Worm (Caenorhabditis elegans) whole organism, L1 larva: Measurements from ENCODE around the gene B0244.6.

Experiments used
- C04F5.9 ChIP-seq: sonication (generic microtip); optimal IDR thresholded peaks from 2 replicates; lab custom pipeline; 2016; ENCODE audit warnings: missing genetic modification characterization, missing compliant biosample characterization
- F16B12.6 ChIP-seq: fragments of 150-350 bp; optimal IDR thresholded peaks from 2 replicates; lab custom pipeline; 2014; ENCODE audit warnings: missing biosample characterization, missing genetic modification characterization
- Y116A8C.19 ChIP-seq: sonication (generic microtip); optimal IDR thresholded peaks from 2 replicates; lab custom pipeline; 2016; ENCODE audit warnings: missing compliant biosample characterization, missing genetic modification characterization, borderline replicate concordance
- aha-1 ChIP-seq: fragments of 150-350 bp; optimal IDR thresholded peaks from 2 replicates; lab custom pipeline; 2014; ENCODE audit warnings: missing biosample characterization, missing genetic modification characterization
- ama-1 ChIP-seq: fragments of 150-350 bp; optimal IDR thresholded peaks from 2 replicates; lab custom pipeline; 2014
- ceh-63 ChIP-seq: fragments of 200-800 bp; sonication (Bioruptor generic); optimal IDR thresholded peaks from 2 replicates; lab custom pipeline; 2018; ENCODE audit warnings: mild to moderate bottlenecking, missing genetic modification characterization, missing compliant biosample characterization
- ceh-82 ChIP-seq, 3 experiments: fragments of 150-350 bp in 1 of 3; sonication (generic microtip) in 2 of 3; optimal IDR thresholded peaks; 2 replicates each; lab custom pipeline; 2014 to 2017; ENCODE audit warnings: missing biosample characterization in 3 of 3, missing genetic modification characterization in 3 of 3
- ces-1 ChIP-seq: fragments of 150-350 bp; optimal IDR thresholded peaks from 2 replicates; lab custom pipeline; 2014; ENCODE audit warnings: missing biosample characterization, missing genetic modification reagents, missing genetic modification characterization
- dsc-1 ChIP-seq: sonication (generic microtip); optimal IDR thresholded peaks from 2 replicates; lab custom pipeline; 2016; ENCODE audit warnings: mild to moderate bottlenecking, missing genetic modification characterization, missing compliant biosample characterization
- egl-27 ChIP-seq, 2 experiments: fragments of 150-350 bp in 1 of 2; sonication (generic microtip); optimal IDR thresholded peaks; 3 replicates each; lab custom pipeline; 2017 to 2018; ENCODE audit warnings: missing biosample characterization in 2 of 2, missing genetic modification characterization in 2 of 2, missing genetic modification reagents in 2 of 2
- elt-2 ChIP-seq: sonication (generic microtip); optimal IDR thresholded peaks from 2 replicates; lab custom pipeline; 2016; ENCODE audit warnings: missing genetic modification characterization, mild to moderate bottlenecking, inconsistent platforms, missing compliant biosample characterization, missing genetic modification reagents
- elt-3 ChIP-seq, 6 experiments: fragments of 150-350 bp in 1 of 6; sonication (generic microtip); optimal IDR thresholded peaks; 2 replicates each; lab custom pipeline; 2017 to 2018; ENCODE audit warnings: missing biosample characterization in 6 of 6, missing genetic modification characterization in 6 of 6, inconsistent platforms in 1 of 6
- fkh-4 ChIP-seq: sonication (generic microtip); optimal IDR thresholded peaks from 2 replicates; lab custom pipeline; 2016; ENCODE audit warnings: missing compliant biosample characterization, missing genetic modification characterization, borderline replicate concordance
- fkh-8 ChIP-seq: sonication (generic microtip); optimal IDR thresholded peaks from 2 replicates; lab custom pipeline; 2016; ENCODE audit warnings: mild to moderate bottlenecking, missing genetic modification characterization, missing compliant biosample characterization
- fos-1 ChIP-seq: fragments of 150-350 bp; optimal IDR thresholded peaks from 2 replicates; lab custom pipeline; 2014; ENCODE audit warnings: missing biosample characterization, missing genetic modification characterization
- grh-1 ChIP-seq: fragments of 200-800 bp; sonication (Bioruptor generic); IDR thresholded peaks from 2 replicates; pipeline ENCODE4 v1.3.6; 2022; ENCODE audit warnings: missing genetic modification reagents, missing genetic modification characterization, missing compliant biosample characterization
- hlh-17 ChIP-seq: fragments of 200-800 bp; sonication (Bioruptor generic); optimal IDR thresholded peaks from 2 replicates; lab custom pipeline; 2018; ENCODE audit warnings: missing genetic modification characterization, mild to moderate bottlenecking, missing compliant biosample characterization, moderate library complexity, borderline replicate concordance
- hlh-4 ChIP-seq: sonication (generic microtip); optimal IDR thresholded peaks from 2 replicates; lab custom pipeline; 2016; ENCODE audit warnings: mild to moderate bottlenecking, missing genetic modification characterization, missing compliant biosample characterization
- hpl-2 ChIP-seq: fragments of 150-350 bp; optimal IDR thresholded peaks from 2 replicates; lab custom pipeline; 2014; ENCODE audit warnings: missing biosample characterization, missing genetic modification reagents, missing genetic modification characterization
- irx-1 ChIP-seq: sonication (generic microtip); optimal IDR thresholded peaks from 2 replicates; lab custom pipeline; 2016; ENCODE audit warnings: missing genetic modification characterization, missing compliant biosample characterization
- isw-1 ChIP-seq: fragments of 200-800 bp; sonication (Bioruptor generic); IDR thresholded peaks from 2 replicates; pipeline ENCODE4 v1.3.6; 2022; ENCODE audit warnings: missing genetic modification characterization, missing compliant biosample characterization
- jun-1 ChIP-seq: fragments of 150-350 bp; optimal IDR thresholded peaks from 2 replicates; lab custom pipeline; 2014; ENCODE audit warnings: missing biosample characterization, missing genetic modification reagents, missing genetic modification characterization
- lin-15B ChIP-seq: fragments of 150-350 bp; sonication (generic microtip); optimal IDR thresholded peaks from 3 replicates; lab custom pipeline; 2014; ENCODE audit warnings: missing biosample characterization, missing genetic modification characterization
- lin-39 ChIP-seq: fragments of 150-350 bp; optimal IDR thresholded peaks from 2 replicates; lab custom pipeline; 2014; ENCODE audit warnings: missing biosample characterization, missing genetic modification reagents, missing genetic modification characterization
- lir-3 ChIP-seq: sonication (generic microtip); optimal IDR thresholded peaks from 2 replicates; lab custom pipeline; 2016; ENCODE audit warnings: mild to moderate bottlenecking, missing genetic modification characterization, moderate library complexity, missing compliant biosample characterization; ENCODE audit not compliant: poor library complexity
- lsy-2 ChIP-seq, 2 experiments: fragments of 150-350 bp; optimal IDR thresholded peaks; 2 replicates each; lab custom pipeline; 2014; ENCODE audit warnings: missing biosample characterization in 2 of 2, missing genetic modification characterization in 2 of 2
- mep-1 ChIP-seq: fragments of 150-350 bp; optimal IDR thresholded peaks from 2 replicates; lab custom pipeline; 2014; ENCODE audit warnings: missing biosample characterization, missing genetic modification characterization
- nhr-11 ChIP-seq: fragments of 150-350 bp; optimal IDR thresholded peaks from 2 replicates; lab custom pipeline; 2014; ENCODE audit warnings: missing biosample characterization, missing genetic modification characterization
- nhr-19 ChIP-seq: fragments of 200-800 bp; sonication (Bioruptor generic); conservative IDR thresholded peaks from 2 replicates; pipeline ENCODE4 v1.3.6; 2022; ENCODE audit warnings: missing genetic modification characterization, missing compliant biosample characterization
- nhr-20 ChIP-seq: sonication (generic microtip); optimal IDR thresholded peaks from 2 replicates; lab custom pipeline; 2016; ENCODE audit warnings: mild to moderate bottlenecking, missing genetic modification characterization, missing compliant biosample characterization
- nhr-28 ChIP-seq: fragments of 150-350 bp; optimal IDR thresholded peaks from 2 replicates; lab custom pipeline; 2014; ENCODE audit warnings: missing biosample characterization, missing genetic modification characterization
- nhr-47 ChIP-seq: sonication (generic microtip); optimal IDR thresholded peaks from 2 replicates; lab custom pipeline; 2016; ENCODE audit warnings: mild to moderate bottlenecking, missing genetic modification characterization, moderate library complexity, missing compliant biosample characterization
- pag-3 ChIP-seq: sonication (generic microtip); optimal IDR thresholded peaks from 2 replicates; lab custom pipeline; 2017; ENCODE audit warnings: missing genetic modification characterization, mild to moderate bottlenecking, missing compliant biosample characterization, antibody characterized with exemption, borderline replicate concordance; ENCODE audit not compliant: insufficient read depth
- pax-3 ChIP-seq: fragments of 200-800 bp; sonication (Bioruptor generic); optimal IDR thresholded peaks from 2 replicates; lab custom pipeline; 2018; ENCODE audit warnings: mild to moderate bottlenecking, missing genetic modification characterization, moderate library complexity, missing compliant biosample characterization
- pqm-1 ChIP-seq: sonication (generic microtip); optimal IDR thresholded peaks from 3 replicates; lab custom pipeline; 2017; ENCODE audit warnings: missing biosample characterization, missing genetic modification characterization
- rnt-1 ChIP-seq: sonication (generic microtip); optimal IDR thresholded peaks from 2 replicates; lab custom pipeline; 2016; ENCODE audit warnings: mild to moderate bottlenecking, missing genetic modification characterization, moderate library complexity, missing compliant biosample characterization
- snpc-4 ChIP-seq: fragments of 150-350 bp; optimal IDR thresholded peaks from 2 replicates; lab custom pipeline; 2014; ENCODE audit warnings: missing biosample characterization, missing genetic modification characterization
- snu-23 ChIP-seq: sonication (generic microtip); optimal IDR thresholded peaks from 2 replicates; lab custom pipeline; 2016; ENCODE audit warnings: missing genetic modification characterization, missing compliant biosample characterization
- sox-4 ChIP-seq: sonication (generic microtip); optimal IDR thresholded peaks from 2 replicates; lab custom pipeline; 2016; ENCODE audit warnings: missing genetic modification characterization, missing compliant biosample characterization
- sptf-1 ChIP-seq: fragments of 150-350 bp; optimal IDR thresholded peaks from 2 replicates; lab custom pipeline; 2014; ENCODE audit warnings: missing biosample characterization, missing genetic modification characterization
- sup-37 ChIP-seq: fragments of 200-800 bp; sonication (Bioruptor generic); optimal IDR thresholded peaks from 2 replicates; lab custom pipeline; 2018; ENCODE audit warnings: mild to moderate bottlenecking, missing genetic modification characterization, missing compliant biosample characterization
- swsn-7 ChIP-seq: sonication (generic microtip); optimal IDR thresholded peaks from 2 replicates; lab custom pipeline; 2016; ENCODE audit warnings: missing genetic modification characterization, missing compliant biosample characterization
- tlp-1 ChIP-seq: fragments of 150-350 bp; optimal IDR thresholded peaks from 2 replicates; lab custom pipeline; 2014; ENCODE audit warnings: missing biosample characterization, missing genetic modification characterization
- unc-130 ChIP-seq: fragments of 150-350 bp; optimal IDR thresholded peaks from 2 replicates; lab custom pipeline; 2017; ENCODE audit warnings: missing biosample characterization, missing genetic modification characterization, inconsistent platforms
- unc-30 ChIP-seq: sonication (generic microtip); optimal IDR thresholded peaks from 2 replicates; lab custom pipeline; 2017; ENCODE audit warnings: missing biosample characterization, missing genetic modification characterization
- unc-98 ChIP-seq: fragments of 200-800 bp; sonication (Bioruptor generic); IDR thresholded peaks from 2 replicates; pipeline ENCODE4 v1.3.6; 2022; ENCODE audit warnings: missing genetic modification characterization, missing compliant biosample characterization
- zip-4 ChIP-seq: fragments of 200-800 bp; sonication (Bioruptor generic); optimal IDR thresholded peaks from 2 replicates; lab custom pipeline; 2018; ENCODE audit warnings: mild to moderate bottlenecking, missing genetic modification characterization, moderate library complexity, missing compliant biosample characterization
- ztf-11 ChIP-seq, 2 experiments: sonication (generic microtip); optimal IDR thresholded peaks; 2 replicates each; lab custom pipeline; 2016 to 2017; ENCODE audit warnings: missing genetic modification characterization in 2 of 2, missing biosample characterization in 1 of 2, missing compliant biosample characterization in 1 of 2
- ztf-4 ChIP-seq: fragments of 150-350 bp; optimal IDR thresholded peaks from 2 replicates; lab custom pipeline; 2014; ENCODE audit warnings: missing biosample characterization, missing genetic modification characterization

Gene B0244.6

ce11 chrIII:5785273-5785929, 47.6 kb downstream of the B0244.6 start, which contains the start of gene Y37B11A.3 (continued):
- no peak for TF ChIP-seq hlh-17 (GFP tag; lab: Kevin White, UChicago)
- TF ChIP-seq elt-2 (tag; lab: Kevin White, UChicago): peak; percentile 29
- TF ChIP-seq F16B12.6 (tag; lab: Kevin White, UChicago): peak; percentile 61
- no peak for TF ChIP-seq unc-130 (tag; lab: Kevin White, UChicago)
- TF ChIP-seq ces-1 (GFP tag; lab: Kevin White, UChicago): no peak
- TF ChIP-seq fkh-4 (tag; lab: Kevin White, UChicago): peak; percentile 36
- no peak for TF ChIP-seq sup-37
- TF ChIP-seq snu-23 (GFP tag; lab: Kevin White, UChicago): peak; percentile 85
- no peak for TF ChIP-seq nhr-28 (tag; lab: Kevin White, UChicago)
- no peak for TF ChIP-seq ztf-4 (tag; lab: Kevin White, UChicago)
- TF ChIP-seq ceh-63 (GFP tag; lab: Kevin White, UChicago): no peak
- peak; percentile 86 for TF ChIP-seq nhr-19 (GFP tag; lab: Robert Waterston, UW)
- TF ChIP-seq snpc-4 (tag; lab: Kevin White, UChicago): peak; percentile 70
- TF ChIP-seq rnt-1 (tag; lab: Kevin White, UChicago): peak; percentile 90
- TF ChIP-seq unc-98: peak; percentile 11; the same call in 1 of the 2 replicates
- peak; percentile 30 for TF ChIP-seq hpl-2
- TF ChIP-seq sox-4 (tag; lab: Kevin White, UChicago): peak; percentile 41
- TF ChIP-seq jun-1: peak; percentile 67
- no peak for TF ChIP-seq Y116A8C.19
- peak; percentile 6 for TF ChIP-seq C04F5.9 (tag; lab: Kevin White, UChicago)
- TF ChIP-seq hlh-4 (tag; lab: Kevin White, UChicago): no peak
- TF ChIP-seq ztf-11 (tag; optimal IDR thresholded peaks at IDR 0.05; lab: Kevin White, UChicago): peak in 1 of 2 experiments; percentile 51
- peak; percentile 89 for TF ChIP-seq nhr-47 (tag; lab: Kevin White, UChicago)
- no peak for TF ChIP-seq unc-30 (tag; lab: Kevin White, UChicago)
- TF ChIP-seq tlp-1 (tag; lab: Kevin White, UChicago): no peak
- peak; percentile 81 for TF ChIP-seq nhr-20 (tag; lab: Kevin White, UChicago)
- peak; percentile 71 for TF ChIP-seq lin-15B (tag; lab: Kevin White, UChicago)
- TF ChIP-seq dsc-1 (tag; lab: Kevin White, UChicago): peak; percentile 78
- TF ChIP-seq egl-27 (tag; optimal IDR thresholded peaks at IDR 0.05; lab: Kevin White, UChicago): no peak
- TF ChIP-seq zip-4 (GFP tag; lab: Kevin White, UChicago): peak; percentile 100
- TF ChIP-seq elt-3 (tag; optimal IDR thresholded peaks at IDR 0.05; lab: Kevin White, UChicago): peak in 2 of 6 experiments; percentile 54 to 67
- TF ChIP-seq lir-3 (tag; lab: Kevin White, UChicago): peak; percentile 59
- TF ChIP-seq ceh-82 (tag; optimal IDR thresholded peaks at IDR 0.05; lab: Kevin White, UChicago): peak; percentile 87
- peak; percentile 81 for TF ChIP-seq swsn-7 (tag; lab: Kevin White, UChicago)
- no peak for TF ChIP-seq sptf-1 (tag; lab: Kevin White, UChicago)
- TF ChIP-seq irx-1: peak; percentile 67
- TF ChIP-seq ama-1 (lab: Kevin White, UChicago): no peak
- no peak for TF ChIP-seq aha-1 (tag; lab: Kevin White, UChicago)
- TF ChIP-seq pqm-1 (tag; lab: Kevin White, UChicago): no peak
- TF ChIP-seq mep-1 (tag; lab: Kevin White, UChicago): peak; percentile 85
- no peak for TF ChIP-seq nhr-11 (tag; lab: Kevin White, UChicago)
- TF ChIP-seq fos-1 (tag; lab: Kevin White, UChicago): no peak
- TF ChIP-seq isw-1 (GFP tag; lab: Robert Waterston, UW): peak; percentile 86
- peak; percentile 63 for TF ChIP-seq grh-1 (GFP tag; lab: Robert Waterston, UW)
- peak; percentile 81 for TF ChIP-seq fkh-8 (tag; lab: Kevin White, UChicago)
- peak; percentile 20 for TF ChIP-seq lin-39 (tag; lab: Kevin White, UChicago)
- peak; percentile 81 to 83 for TF ChIP-seq lsy-2 (tag; optimal IDR thresholded peaks at IDR 0.05; lab: Kevin White, UChicago)
- TF ChIP-seq pax-3 (tag; lab: Kevin White, UChicago): peak; percentile 71
- TF ChIP-seq pag-3 (tag; lab: Kevin White, UChicago): no peak
